Worm (Caenorhabditis elegans) whole organism, midembryonic: ENCODE data around the gene H27A22.1.
A peak's percentile ranks its signal among the peaks of the same experiment; 100 is the strongest.

Experiments used
- T22C8.4 ChIP-seq: fragments of 200-800 bp; sonication (Bioruptor generic); IDR thresholded peaks from 2 replicates; pipeline ENCODE4 v1.3.6; 2022; ENCODE audit warnings: missing genetic modification characterization, missing compliant biosample characterization
- cog-1 ChIP-seq: sonication (generic microtip); optimal IDR thresholded peaks from 2 replicates; lab custom pipeline; 2016; ENCODE audit warnings: missing genetic modification characterization, missing compliant biosample characterization
- flt-1 ChIP-seq: fragments of 200-800 bp; sonication (Bioruptor generic); IDR thresholded peaks from 2 replicates; pipeline ENCODE4 v1.3.6; 2022; ENCODE audit warnings: missing genetic modification characterization, missing compliant biosample characterization
- klf-2 ChIP-seq: fragments of 200-800 bp; sonication (Bioruptor generic); conservative IDR thresholded peaks from 2 replicates; pipeline ENCODE4 v1.3.6; 2022; ENCODE audit warnings: missing genetic modification reagents, missing genetic modification characterization, missing compliant biosample characterization
- med-1 ChIP-seq: sonication (generic microtip); optimal IDR thresholded peaks from 2 replicates; lab custom pipeline; 2017; ENCODE audit warnings: missing genetic modification characterization, mild to moderate bottlenecking, missing compliant biosample characterization, antibody characterized with exemption, missing genetic modification reagents; ENCODE audit not compliant: insufficient read depth
- ref-1 ChIP-seq: fragments of 200-800 bp; sonication (Bioruptor generic); conservative IDR thresholded peaks from 2 replicates; pipeline ENCODE4 v1.3.6; 2022; ENCODE audit warnings: missing genetic modification reagents, missing genetic modification characterization, missing compliant biosample characterization
- tab-1 ChIP-seq: fragments of 200-800 bp; sonication (Bioruptor generic); IDR thresholded peaks from 2 replicates; pipeline ENCODE4 v1.3.6; 2022; ENCODE audit warnings: missing genetic modification characterization, missing compliant biosample characterization
- ztf-23 ChIP-seq: fragments of 200-800 bp; sonication (Bioruptor generic); IDR thresholded peaks from 2 replicates; pipeline ENCODE4 v1.3.6; 2022; ENCODE audit warnings: missing genetic modification reagents, missing genetic modification characterization, missing compliant biosample characterization
- ztf-29 ChIP-seq: fragments of 200-800 bp; sonication (Bioruptor generic); IDR thresholded peaks from 2 replicates; pipeline ENCODE4 v1.3.6; 2022; ENCODE audit warnings: missing genetic modification reagents, missing genetic modification characterization, missing compliant biosample characterization

The H27A22.1 gene

ce11 chrV:10564830-10565365 is 37.5 kb upstream of the H27A22.1 start, which contains the start of gene cat-4:
Gene cat-4, plus strand, starts transcription at chrV:10564880.
- no peak for TF ChIP-seq T22C8.4
- no peak for TF ChIP-seq ztf-23 (GFP tag; lab: Robert Waterston, UW)
- no peak for TF ChIP-seq flt-1 (GFP tag; lab: Robert Waterston, UW)
- no peak for TF ChIP-seq ref-1 (GFP tag; lab: Robert Waterston, UW)
- no peak for TF ChIP-seq med-1 (GFP tag; lab: Kevin White, UChicago)
- no peak for TF ChIP-seq tab-1

ce11 chrV:10568496-10568895 is 33.9 kb upstream of the H27A22.1 start:
- TF ChIP-seq ztf-23 (GFP tag; lab: Robert Waterston, UW) (no peak), T22C8.4 (no peak), med-1 (GFP tag; lab: Kevin White, UChicago) (no peak), tab-1 (no peak), ref-1 (GFP tag; lab: Robert Waterston, UW) (no peak), klf-2 (GFP tag; lab: Robert Waterston, UW) (no peak), cog-1 (tag; lab: Kevin White, UChicago) (no peak), flt-1 (GFP tag; lab: Robert Waterston, UW) (no peak), ztf-29 (GFP tag; lab: Robert Waterston, UW) (no peak)

- TF ChIP-seq klf-2 (GFP tag; lab: Robert Waterston, UW), result no peak
- no peak for TF ChIP-seq ztf-23 (GFP tag; lab: Robert Waterston, UW)
- no peak for TF ChIP-seq flt-1 (GFP tag; lab: Robert Waterston, UW)
- TF ChIP-seq T22C8.4, result no peak
- no peak for TF ChIP-seq tab-1
- no peak for TF ChIP-seq ztf-29 (GFP tag; lab: Robert Waterston, UW)
- TF ChIP-seq cog-1 (tag; lab: Kevin White, UChicago), result no peak
- no peak for TF ChIP-seq med-1 (GFP tag; lab: Kevin White, UChicago)
- TF ChIP-seq ref-1 (GFP tag; lab: Robert Waterston, UW), result no peak
Observed at ce11 chrV:10571523-10571922, 30.8 kb upstream of the H27A22.1 start.

ce11 chrV:10572614-10573013 is 29.7 kb upstream of the H27A22.1 start, which contains the start of gene del-6:
Gene del-6, plus strand, starts transcription at chrV:10572914.
- TF ChIP-seq klf-2 (GFP tag; lab: Robert Waterston, UW) (no peak), ztf-23 (GFP tag; lab: Robert Waterston, UW) (no peak), cog-1 (tag; lab: Kevin White, UChicago) (no peak), T22C8.4 (no peak), flt-1 (GFP tag; lab: Robert Waterston, UW) (no peak), ztf-29 (GFP tag; lab: Robert Waterston, UW) (no peak), med-1 (GFP tag; lab: Kevin White, UChicago) (no peak), tab-1 (no peak), ref-1 (GFP tag; lab: Robert Waterston, UW) (no peak)

- TF ChIP-seq ztf-29 (GFP tag; lab: Robert Waterston, UW) (no peak), med-1 (GFP tag; lab: Kevin White, UChicago) (no peak), tab-1 (no peak), ref-1 (GFP tag; lab: Robert Waterston, UW) (no peak), T22C8.4 (no peak), klf-2 (GFP tag; lab: Robert Waterston, UW) (no peak), flt-1 (GFP tag; lab: Robert Waterston, UW) (no peak)
Observed at ce11 chrV:10574197-10574596, 28.2 kb upstream of the H27A22.1 start.

- no peak for TF ChIP-seq ztf-23 (GFP tag; lab: Robert Waterston, UW)
- TF ChIP-seq ztf-29 (GFP tag; lab: Robert Waterston, UW), result no peak
- TF ChIP-seq cog-1 (tag; lab: Kevin White, UChicago), result no peak
- no peak for TF ChIP-seq med-1 (GFP tag; lab: Kevin White, UChicago)
- no peak for TF ChIP-seq tab-1
- TF ChIP-seq T22C8.4, result no peak
- TF ChIP-seq flt-1 (GFP tag; lab: Robert Waterston, UW), result no peak
- no peak for TF ChIP-seq klf-2 (GFP tag; lab: Robert Waterston, UW)
- TF ChIP-seq ref-1 (GFP tag; lab: Robert Waterston, UW), result no peak
Observed at ce11 chrV:10576319-10576718, 26.0 kb upstream of the H27A22.1 start, which contains the start of gene vps-54. Gene vps-54, minus strand, starts transcription at chrV:10576419.

ce11 chrV:10578226-10578625 is 24.1 kb upstream of the H27A22.1 start, which contains the start of gene mics-1:
Gene mics-1, minus strand, starts transcription at chrV:10578326.
- no peak for TF ChIP-seq ztf-29 (GFP tag; lab: Robert Waterston, UW)
- no peak for TF ChIP-seq klf-2 (GFP tag; lab: Robert Waterston, UW)
- no peak for TF ChIP-seq ref-1 (GFP tag; lab: Robert Waterston, UW)
- no peak for TF ChIP-seq T22C8.4
- no peak for TF ChIP-seq tab-1
- no peak for TF ChIP-seq flt-1 (GFP tag; lab: Robert Waterston, UW)

- TF ChIP-seq ztf-23 (GFP tag; lab: Robert Waterston, UW) (0 out of 2 replicates have a peak, but pooled peaks have one; percentile 45), med-1 (GFP tag; lab: Kevin White, UChicago) (peak; percentile 33), ztf-29 (GFP tag; lab: Robert Waterston, UW) (no peak)
Observed at ce11 chrV:10578938-10579337, 23.4 kb upstream of the H27A22.1 start, which contains the start of the genes erh-1 and lpd-9. Gene erh-1, minus strand, starts transcription at chrV:10579141. Gene lpd-9, plus strand, starts transcription at chrV:10579305.

- TF ChIP-seq flt-1 (GFP tag; lab: Robert Waterston, UW), result no peak
- no peak for TF ChIP-seq ztf-23 (GFP tag; lab: Robert Waterston, UW)
- TF ChIP-seq klf-2 (GFP tag; lab: Robert Waterston, UW), result no peak
- TF ChIP-seq T22C8.4, result no peak
- no peak for TF ChIP-seq ref-1 (GFP tag; lab: Robert Waterston, UW)
- TF ChIP-seq tab-1, result no peak
- no peak for TF ChIP-seq cog-1 (tag; lab: Kevin White, UChicago)
- TF ChIP-seq med-1 (GFP tag; lab: Kevin White, UChicago), result no peak
- TF ChIP-seq ztf-29 (GFP tag; lab: Robert Waterston, UW), result no peak
Observed at ce11 chrV:10580638-10581037, 21.7 kb upstream of the H27A22.1 start.
